Fruit fly (Drosophila melanogaster) Kc167 (cell line): ENCODE results near the gene Acox3.

Source experiments
- Myc ChIP-seq: fragments of >200 bp; optimal IDR thresholded peaks from 2 replicates; lab custom pipeline; 2017; ENCODE audit warnings: missing external identifiers
- Sin3A ChIP-seq: fragments of >200 bp; optimal IDR thresholded peaks from 2 replicates; lab custom pipeline; 2018; ENCODE audit warnings: missing external identifiers
- h ChIP-seq: fragments of >200 bp; optimal IDR thresholded peaks from 3 replicates; lab custom pipeline; 2018; ENCODE audit warnings: missing external identifiers
- insv ChIP-seq: fragments of >200 bp; optimal IDR thresholded peaks from 3 replicates; lab custom pipeline; 2018; ENCODE audit warnings: missing external identifiers
- psq ChIP-seq: fragments of >200 bp; optimal IDR thresholded peaks from 2 replicates; lab custom pipeline; 2017; ENCODE audit warnings: missing external identifiers

DNA sequence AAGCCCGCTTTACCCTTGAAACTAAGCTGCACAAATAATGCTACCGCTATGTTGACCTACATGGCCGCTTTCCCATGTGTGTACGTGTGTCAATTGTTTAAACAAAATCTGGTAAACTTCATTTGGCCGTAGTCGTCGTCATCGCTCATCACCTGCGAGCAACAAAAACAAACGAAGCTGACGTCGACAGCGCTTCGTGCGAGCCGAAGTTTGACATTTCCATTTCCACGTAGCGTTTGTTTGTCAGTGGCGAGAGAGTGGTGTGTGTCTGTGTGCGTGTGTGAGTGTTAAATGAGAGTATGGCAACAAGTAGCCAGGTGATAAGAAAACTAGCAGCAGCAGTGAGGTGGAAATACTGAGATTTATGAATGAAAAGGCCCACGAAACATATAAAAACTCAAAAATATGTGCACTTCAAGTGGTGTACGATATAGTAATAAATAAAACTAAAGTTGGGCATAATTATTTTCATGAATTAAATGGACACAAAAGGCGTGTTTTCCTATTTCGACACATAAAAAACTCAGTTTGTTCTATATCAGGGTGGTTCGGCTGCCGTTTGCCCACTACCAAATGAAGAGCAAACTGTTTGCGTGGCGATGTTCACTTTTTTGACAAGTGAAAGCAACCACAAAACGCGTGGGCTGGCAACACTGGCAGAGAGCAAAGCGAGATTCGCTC, 31.2 kb upstream of the Acox3 start:
- no peak for TF ChIP-seq Myc (lab: Kevin White, UChicago)
- TF ChIP-seq psq (lab: Kevin White, UChicago), result no peak
- no peak for TF ChIP-seq h
- no peak for TF ChIP-seq insv
- no peak for TF ChIP-seq Sin3A
